Fruit fly (Drosophila melanogaster) whole organism, wandering third instar larva: ENCODE measurements around the gene bol.
A peak's percentile ranks its signal among the peaks of the same experiment; 100 is the strongest.

Experiments used
- Abd-B ChIP-seq: fragments of >200 bp; optimal IDR thresholded peaks from 2 replicates; lab custom pipeline; 2017; ENCODE audit warnings: missing biosample characterization, missing genetic modification characterization
- CG32264 ChIP-seq: fragments of 200-800 bp; sonication (Bioruptor generic); optimal IDR thresholded peaks from 2 replicates; lab custom pipeline; 2016; ENCODE audit warnings: missing biosample characterization, missing genetic modification characterization
- CG9705 ChIP-seq: fragments of 200-800 bp; sonication (Bioruptor generic); optimal IDR thresholded peaks from 2 replicates; lab custom pipeline; 2018; ENCODE audit warnings: missing biosample characterization, mild to moderate bottlenecking, missing genetic modification characterization
- CrebA ChIP-seq: fragments of 200-800 bp; sonication (Bioruptor generic); optimal IDR thresholded peaks from 2 replicates; lab custom pipeline; 2016; ENCODE audit warnings: missing biosample characterization, mild to moderate bottlenecking, missing genetic modification characterization, borderline replicate concordance
- Dfd ChIP-seq: fragments of >200 bp; optimal IDR thresholded peaks from 2 replicates; lab custom pipeline; 2017; ENCODE audit warnings: missing biosample characterization, missing genetic modification characterization
- Dif ChIP-seq: fragments of 200-275, 200-300 bp; sonication (Bioruptor generic); optimal IDR thresholded peaks from 2 replicates; lab custom pipeline; 2018; ENCODE audit warnings: missing biosample characterization, missing genetic modification characterization; ENCODE audit not compliant: partially characterized antibody
- GATAd ChIP-seq: sonication (Bioruptor generic); optimal IDR thresholded peaks from 2 replicates; lab custom pipeline; 2016; ENCODE audit warnings: missing biosample characterization, missing genetic modification characterization
- HLH106 ChIP-seq: fragments of 200-800 bp; optimal IDR thresholded peaks from 3 replicates; lab custom pipeline; 2019; ENCODE audit warnings: missing biosample characterization, mild to moderate bottlenecking, missing genetic modification characterization, moderate library complexity
- Hnf4 ChIP-seq: fragments of 200-800 bp; sonication (Bioruptor generic); optimal IDR thresholded peaks from 2 replicates; lab custom pipeline; 2016; ENCODE audit warnings: missing biosample characterization, mild to moderate bottlenecking, missing genetic modification characterization
- Hr78 ChIP-seq: fragments of >200 bp; optimal IDR thresholded peaks from 2 replicates; lab custom pipeline; 2017; ENCODE audit warnings: missing biosample characterization, missing genetic modification characterization
- Hr83 ChIP-seq: fragments of 200-300 bp; sonication (Bioruptor generic); optimal IDR thresholded peaks from 2 replicates; lab custom pipeline; 2016; ENCODE audit warnings: missing biosample characterization, mild to moderate bottlenecking, missing genetic modification characterization, moderate library complexity; ENCODE audit not compliant: poor library complexity, severe bottlenecking
- Mio ChIP-seq: sonication (Bioruptor generic); optimal IDR thresholded peaks from 2 replicates; lab custom pipeline; 2016; ENCODE audit warnings: missing biosample characterization, missing genetic modification characterization
- Myc ChIP-seq: fragments of >200 bp; optimal IDR thresholded peaks from 2 replicates; lab custom pipeline; 2017
- OdsH ChIP-seq: fragments of 200-800 bp; sonication (Bioruptor generic); optimal IDR thresholded peaks from 2 replicates; lab custom pipeline; 2016; ENCODE audit warnings: missing biosample characterization, mild to moderate bottlenecking, missing genetic modification characterization
- Rel ChIP-seq, 2 experiments: fragments of 200-800 bp; sonication (Bioruptor generic) in 1 of 2; optimal IDR thresholded peaks; 2 replicates in 1 of 2; 3 replicates in 1 of 2; lab custom pipeline; 2016 to 2019; ENCODE audit warnings: mild to moderate bottlenecking in 2 of 2, missing biosample characterization in 2 of 2, missing genetic modification characterization in 2 of 2, moderate library complexity in 1 of 2
- Sp1 ChIP-seq: fragments of 200-800 bp; sonication (Bioruptor generic); optimal IDR thresholded peaks from 3 replicates; lab custom pipeline; 2019; ENCODE audit warnings: missing biosample characterization, mild to moderate bottlenecking, missing genetic modification characterization, moderate library complexity
- Vsx2 ChIP-seq: fragments of 200-300, 225-300 bp; sonication (Bioruptor generic); optimal IDR thresholded peaks from 2 replicates; lab custom pipeline; 2018; ENCODE audit warnings: missing biosample characterization, missing genetic modification characterization; ENCODE audit not compliant: partially characterized antibody
- br ChIP-seq: fragments of 200-800 bp; sonication (Bioruptor generic); optimal IDR thresholded peaks from 2 replicates; lab custom pipeline; 2016; ENCODE audit warnings: missing biosample characterization, missing genetic modification characterization
- dsf ChIP-seq: sonication (Bioruptor generic); optimal IDR thresholded peaks from 2 replicates; lab custom pipeline; 2016; ENCODE audit warnings: missing biosample characterization, missing genetic modification characterization, borderline replicate concordance
- ey ChIP-seq: fragments of 200-800 bp; sonication (Bioruptor generic); optimal IDR thresholded peaks from 2 replicates; lab custom pipeline; 2016; ENCODE audit warnings: missing biosample characterization, missing genetic modification characterization
- foxo ChIP-seq, 2 experiments: fragments of 200-800 bp; sonication (Bioruptor generic); optimal IDR thresholded peaks; 2 replicates in 1 of 2; 3 replicates in 1 of 2; lab custom pipeline; 2016 to 2017; ENCODE audit warnings: missing biosample characterization in 2 of 2, missing genetic modification characterization in 2 of 2
- fru ChIP-seq: fragments of 200-800 bp; sonication (Bioruptor generic); optimal IDR thresholded peaks from 3 replicates; lab custom pipeline; 2016; ENCODE audit warnings: missing biosample characterization, mild to moderate bottlenecking, missing genetic modification characterization
- h ChIP-seq: fragments of 200-800 bp; sonication (Bioruptor generic); optimal IDR thresholded peaks from 3 replicates; lab custom pipeline; 2016; ENCODE audit warnings: missing biosample characterization, mild to moderate bottlenecking, missing genetic modification characterization
- jim ChIP-seq: fragments of 175-275, 200-325 bp; sonication (Bioruptor generic); optimal IDR thresholded peaks from 2 replicates; lab custom pipeline; 2016; ENCODE audit warnings: missing biosample characterization, mild to moderate bottlenecking, missing genetic modification characterization
- lola ChIP-seq: fragments of >200 bp; optimal IDR thresholded peaks from 2 replicates; lab custom pipeline; 2017; ENCODE audit warnings: missing biosample characterization, missing genetic modification characterization
- psq ChIP-seq: fragments of 200-800 bp; sonication (Bioruptor generic); optimal IDR thresholded peaks from 3 replicates; lab custom pipeline; 2017; ENCODE audit warnings: missing biosample characterization, mild to moderate bottlenecking, missing genetic modification characterization, moderate library complexity
- rgr ChIP-seq: fragments of 200-800 bp; sonication (Bioruptor generic); optimal IDR thresholded peaks from 3 replicates; lab custom pipeline; 2016; ENCODE audit warnings: missing biosample characterization, mild to moderate bottlenecking, missing genetic modification characterization
- sage ChIP-seq: fragments of 200-800 bp; sonication (Bioruptor generic); optimal IDR thresholded peaks from 2 replicates; lab custom pipeline; 2016; ENCODE audit warnings: missing biosample characterization, mild to moderate bottlenecking, missing genetic modification characterization
- sv ChIP-seq: fragments of 200-800 bp; sonication (Bioruptor generic); optimal IDR thresholded peaks from 3 replicates; lab custom pipeline; 2016; ENCODE audit warnings: missing biosample characterization, missing genetic modification characterization
- usp ChIP-seq: fragments of >200 bp; optimal IDR thresholded peaks from 2 replicates; lab custom pipeline; 2017; ENCODE audit warnings: missing biosample characterization, missing genetic modification characterization
- woc ChIP-seq: sonication (Bioruptor generic); optimal IDR thresholded peaks from 2 replicates; lab custom pipeline; 2016; ENCODE audit warnings: missing biosample characterization, mild to moderate bottlenecking, missing genetic modification characterization

bol gene

dm6 chr3L:9064976-9065761 lies 69.0 kb downstream of the bol start:
- TF ChIP-seq ey (GFP tag; lab: Kevin White, UChicago) (peak; percentile 32), Rel (GFP tag; optimal IDR thresholded peaks at IDR 0.05; lab: Kevin White, UChicago) (no peak), Rel (tag; optimal IDR thresholded peaks at IDR 0.05; lab: Kevin White, UChicago) (peak; percentile 4), h (GFP tag; lab: Kevin White, UChicago) (peak; percentile 33), psq (no peak), br (GFP tag; lab: Kevin White, UChicago) (no peak), foxo (GFP tag; optimal IDR thresholded peaks at IDR 0.05; lab: Kevin White, UChicago) (peak in 1 of 2 experiments; percentile 11), sv (no peak), fru (peak; percentile 1), HLH106 (tag; lab: Kevin White, UChicago) (peak; percentile 0), Hnf4 (GFP tag; lab: Kevin White, UChicago) (no peak), jim (no peak)

- TF ChIP-seq Myc (lab: Kevin White, UChicago) (peak; percentile 77), Mio (GFP tag; lab: Kevin White, UChicago) (no peak), Rel (GFP tag; optimal IDR thresholded peaks at IDR 0.05; lab: Kevin White, UChicago) (no peak), Rel (tag; optimal IDR thresholded peaks at IDR 0.05; lab: Kevin White, UChicago) (peak; percentile 53), Hr78 (GFP tag; lab: Kevin White, UChicago) (no peak)
Measured at dm6 chr3L:9064207-9064754, 69.9 kb downstream of the bol start.

dm6 chr3L:9063607-9064006 lies 70.6 kb downstream of the bol start:
- TF ChIP-seq br (GFP tag; lab: Kevin White, UChicago) (no peak), CrebA (GFP tag; lab: Kevin White, UChicago) (peak; percentile 16)
- TF ChIP-seq, all 38 proteins: peak for 1

- TF ChIP-seq rgr (GFP tag; lab: Kevin White, UChicago) (no peak), Dfd (GFP tag; lab: Kevin White, UChicago) (no peak), jim (no peak), GATAd (GFP tag; lab: Kevin White, UChicago) (no peak), Sp1 (GFP tag; lab: Kevin White, UChicago) (no peak), Dif (GFP tag; lab: Kevin White, UChicago) (no peak), HLH106 (tag; lab: Kevin White, UChicago) (no peak), ey (GFP tag; lab: Kevin White, UChicago) (no peak), br (GFP tag; lab: Kevin White, UChicago) (no peak), Myc (lab: Kevin White, UChicago) (no peak), h (GFP tag; lab: Kevin White, UChicago) (no peak), lola (GFP tag; lab: Kevin White, UChicago) (no peak), Hr78 (GFP tag; lab: Kevin White, UChicago) (no peak), Abd-B (GFP tag; lab: Kevin White, UChicago) (no peak), Hnf4 (GFP tag; lab: Kevin White, UChicago) (no peak), Hr83 (no peak), sage (GFP tag; lab: Kevin White, UChicago) (no peak), CrebA (GFP tag; lab: Kevin White, UChicago) (no peak), dsf (GFP tag; lab: Kevin White, UChicago) (no peak), sv (no peak)
- TF ChIP-seq, all 38 proteins: peak for 0
Measured at dm6 chr3L:9062816-9063215, 71.4 kb downstream of the bol start.

dm6 chr3L:9061449-9061848 lies 72.8 kb downstream of the bol start:
- TF ChIP-seq OdsH (GFP tag; lab: Kevin White, UChicago) (no peak), lola (GFP tag; lab: Kevin White, UChicago) (no peak), Vsx2 (no peak), Myc (lab: Kevin White, UChicago) (no peak), dsf (GFP tag; lab: Kevin White, UChicago) (no peak), woc (GFP tag; lab: Kevin White, UChicago) (no peak), foxo (GFP tag; optimal IDR thresholded peaks at IDR 0.05; lab: Kevin White, UChicago) (no peak), Dif (GFP tag; lab: Kevin White, UChicago) (no peak), CG9705 (GFP tag; lab: Kevin White, UChicago) (no peak), usp (no peak), Rel (GFP tag; optimal IDR thresholded peaks at IDR 0.05; lab: Kevin White, UChicago) (no peak), Rel (tag; optimal IDR thresholded peaks at IDR 0.05; lab: Kevin White, UChicago) (no peak), CG32264 (GFP tag; lab: Kevin White, UChicago) (no peak)
- TF ChIP-seq, all 38 proteins: peak for 0
